Worm (Caenorhabditis elegans) whole organism, L3 larva: ENCODE measurements around the gene F21G4.1.

ENCODE experiments used
- ceh-82 ChIP-seq: fragments of 150-350 bp; optimal IDR thresholded peaks from 2 replicates; lab custom pipeline; 2014; ENCODE audit warnings: missing biosample characterization, missing genetic modification characterization
- fos-1 ChIP-seq: fragments of 150-350 bp; optimal IDR thresholded peaks from 2 replicates; lab custom pipeline; 2014; ENCODE audit warnings: missing biosample characterization, missing genetic modification characterization
- nfya-1 ChIP-seq: sonication (generic microtip); optimal IDR thresholded peaks from 2 replicates; lab custom pipeline; 2017; ENCODE audit warnings: missing genetic modification characterization, mild to moderate bottlenecking, missing compliant biosample characterization, antibody characterized with exemption, moderate library complexity; ENCODE audit not compliant: insufficient read depth
- zag-1 ChIP-seq: fragments of 150-350 bp; optimal IDR thresholded peaks from 2 replicates; lab custom pipeline; 2014; ENCODE audit warnings: missing biosample characterization, missing genetic modification characterization

DNA sequence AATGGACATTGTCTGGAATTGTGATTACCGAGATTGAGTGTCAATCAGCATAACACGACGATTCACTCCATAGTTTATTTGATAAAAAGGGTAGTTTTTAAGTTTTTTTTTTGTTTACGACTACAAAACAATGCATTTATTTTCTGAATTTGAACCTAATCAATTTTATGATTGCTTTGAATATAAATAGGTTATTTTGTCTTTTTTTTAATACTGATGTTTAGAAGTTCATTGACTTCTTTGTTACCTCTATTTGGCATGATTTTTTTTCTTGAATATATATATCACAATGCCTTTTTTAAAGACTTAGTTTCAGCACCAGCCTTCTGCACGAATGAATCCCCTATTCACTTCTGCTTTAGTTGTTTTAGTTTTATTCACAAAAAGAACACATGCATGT is 22.6 kb downstream of the F21G4.1 start, which contains the start of gene R07B1.13:
- TF ChIP-seq nfya-1 (tag; lab: Kevin White, UChicago) (no peak), zag-1 (tag; lab: Kevin White, UChicago) (no peak), ceh-82 (tag; lab: Kevin White, UChicago) (no peak), fos-1 (tag; lab: Kevin White, UChicago) (no peak)
